Fruit fly (Drosophila melanogaster) whole organism, embryonic: ENCODE data around the gene Cp190.

ENCODE experiments used
- Bgb ChIP-seq: fragments of 200-800 bp; sonication (Bioruptor generic); IDR thresholded peaks from 2 replicates; pipeline ENCODE4 v1.3.6; 2022; ENCODE audit warnings: missing biosample characterization, missing genetic modification characterization; ENCODE audit not compliant: partially characterized antibody
- CG10147 ChIP-seq: fragments of 200-800 bp; sonication (Bioruptor generic); optimal IDR thresholded peaks from 2 replicates; lab custom pipeline; 2019; ENCODE audit warnings: missing biosample characterization, mild to moderate bottlenecking, missing genetic modification characterization, moderate library complexity
- CG10565 ChIP-seq: fragments of 200-800 bp; sonication (Bioruptor generic); optimal IDR thresholded peaks from 3 replicates; lab custom pipeline; 2016; ENCODE audit warnings: missing biosample characterization, mild to moderate bottlenecking, missing genetic modification characterization
- CG10654 ChIP-seq: fragments of 200-800 bp; sonication (Bioruptor generic); optimal IDR thresholded peaks from 2 replicates; lab custom pipeline; 2016; ENCODE audit warnings: missing biosample characterization, missing genetic modification characterization
- CG11247 ChIP-seq: fragments of 200-800 bp; sonication (Bioruptor generic); IDR thresholded peaks from 2 replicates; pipeline ENCODE4 v1.3.6; 2022; ENCODE audit warnings: missing biosample characterization, missing genetic modification characterization
- CG14710 ChIP-seq: fragments of 200-800 bp; sonication (Bioruptor generic); optimal IDR thresholded peaks from 3 replicates; lab custom pipeline; 2019; ENCODE audit warnings: missing biosample characterization, mild to moderate bottlenecking, missing genetic modification characterization, moderate library complexity
- CG15073 ChIP-seq: fragments of 200-800 bp; sonication (Bioruptor generic); optimal IDR thresholded peaks from 2 replicates; lab custom pipeline; 2016; ENCODE audit warnings: missing biosample characterization, missing genetic modification characterization
- CG17361 ChIP-seq: fragments of 200-800 bp; sonication (Bioruptor generic); IDR thresholded peaks from 3 replicates; pipeline ENCODE4 v1.3.6; 2022; ENCODE audit warnings: missing biosample characterization, missing genetic modification characterization
- CG32767 ChIP-seq: fragments of 200-800 bp; sonication (Bioruptor generic); IDR thresholded peaks from 2 replicates; pipeline ENCODE4 v1.3.6; 2022; ENCODE audit warnings: missing biosample characterization, missing genetic modification characterization
- CG33213 ChIP-seq: fragments of 200-800 bp; sonication (Bioruptor generic); optimal IDR thresholded peaks from 3 replicates; lab custom pipeline; 2016; ENCODE audit warnings: missing biosample characterization, missing genetic modification characterization
- CG4360 ChIP-seq: fragments of 200-800 bp; sonication (Bioruptor generic); IDR thresholded peaks from 2 replicates; pipeline ENCODE4 v1.3.6; 2022; ENCODE audit warnings: missing biosample characterization, missing genetic modification characterization
- CG43689 ChIP-seq: fragments of 200-800 bp; sonication (Bioruptor generic); IDR thresholded peaks from 2 replicates; pipeline ENCODE4 v1.3.6; 2022; ENCODE audit warnings: missing biosample characterization, missing genetic modification characterization
- CG6175 ChIP-seq: fragments of 200-800 bp; sonication (Bioruptor generic); IDR thresholded peaks from 3 replicates; pipeline ENCODE4 v1.3.6; 2022; ENCODE audit warnings: missing biosample characterization, missing genetic modification characterization
- CG6254 ChIP-seq: fragments of 200-800 bp; sonication (Bioruptor generic); optimal IDR thresholded peaks from 3 replicates; lab custom pipeline; 2017; ENCODE audit warnings: mild to moderate bottlenecking, missing biosample characterization, missing genetic modification reagents, missing genetic modification characterization
- CG6272 ChIP-seq: fragments of 200-800 bp; sonication (Bioruptor generic); IDR thresholded peaks from 2 replicates; pipeline ENCODE4 v1.3.6; 2022; ENCODE audit warnings: missing biosample characterization, missing genetic modification characterization
- CG6689 ChIP-seq: fragments of 200-800 bp; sonication (Bioruptor generic); IDR thresholded peaks from 2 replicates; pipeline ENCODE4 v1.3.6; 2022; ENCODE audit warnings: missing biosample characterization, missing genetic modification characterization
- CG6791 ChIP-seq: fragments of 200-800 bp; sonication (Bioruptor generic); IDR thresholded peaks from 3 replicates; pipeline ENCODE4 v1.3.6; 2022; ENCODE audit warnings: missing biosample characterization, missing genetic modification characterization; ENCODE audit not compliant: partially characterized antibody
- CG8359 ChIP-seq: fragments of 200-800 bp; sonication (Bioruptor generic); optimal IDR thresholded peaks from 2 replicates; lab custom pipeline; 2017; ENCODE audit warnings: missing biosample characterization, mild to moderate bottlenecking, missing genetic modification characterization, borderline replicate concordance
- Chrac-16 ChIP-seq: fragments of 200-800 bp; sonication (Bioruptor generic); optimal IDR thresholded peaks from 3 replicates; lab custom pipeline; 2016; ENCODE audit warnings: missing biosample characterization, missing genetic modification characterization
- D19A ChIP-seq: fragments of 200-800 bp; optimal IDR thresholded peaks from 3 replicates; lab custom pipeline; 2019; ENCODE audit warnings: missing biosample characterization, mild to moderate bottlenecking, missing genetic modification characterization, moderate library complexity
- Deaf1 ChIP-seq: fragments of 200-800 bp; optimal IDR thresholded peaks from 3 replicates; lab custom pipeline; 2019; ENCODE audit warnings: missing biosample characterization, mild to moderate bottlenecking, missing genetic modification characterization, moderate library complexity
- Dfd ChIP-seq, 2 experiments: fragments of >200 bp; optimal IDR thresholded peaks; 2 replicates each; lab custom pipeline; 2017; ENCODE audit warnings: missing biosample characterization in 2 of 2, missing genetic modification characterization in 2 of 2
- Dip3 ChIP-seq: fragments of 200-800 bp; sonication (Bioruptor generic); optimal IDR thresholded peaks from 3 replicates; lab custom pipeline; 2016; ENCODE audit warnings: missing biosample characterization, missing genetic modification characterization
- Elba2 ChIP-seq: fragments of 200-800 bp; sonication (Bioruptor generic); optimal IDR thresholded peaks from 3 replicates; lab custom pipeline; 2016; ENCODE audit warnings: missing biosample characterization, missing genetic modification characterization
- Fer1 ChIP-seq: fragments of 200-800 bp; sonication (Bioruptor generic); optimal IDR thresholded peaks from 2 replicates; lab custom pipeline; 2017; ENCODE audit warnings: missing biosample characterization, mild to moderate bottlenecking, missing genetic modification characterization
- Fer3 ChIP-seq: fragments of 200-800 bp; sonication (Bioruptor generic); optimal IDR thresholded peaks from 2 replicates; lab custom pipeline; 2018; ENCODE audit warnings: missing biosample characterization, mild to moderate bottlenecking, missing genetic modification characterization, moderate library complexity
- H2.0 ChIP-seq: fragments of 200-800 bp; sonication (Bioruptor generic); IDR thresholded peaks from 2 replicates; pipeline ENCODE4 v1.3.6; 2022; ENCODE audit warnings: missing biosample characterization, missing genetic modification characterization
- HmgD ChIP-seq: fragments of 200-800 bp; sonication (Bioruptor generic); optimal IDR thresholded peaks from 3 replicates; lab custom pipeline; 2016; ENCODE audit warnings: missing biosample characterization, missing genetic modification characterization
- Hmr ChIP-seq: fragments of 200-800 bp; sonication (Bioruptor generic); optimal IDR thresholded peaks from 3 replicates; lab custom pipeline; 2017; ENCODE audit warnings: mild to moderate bottlenecking, missing biosample characterization, missing genetic modification reagents, missing genetic modification characterization
- Hr51 ChIP-seq, 2 experiments: fragments of 200-800 bp; sonication (Bioruptor generic); optimal IDR thresholded peaks; 2 replicates in 1 of 2; 3 replicates in 1 of 2; lab custom pipeline; 2016 to 2018; ENCODE audit warnings: missing biosample characterization in 2 of 2, missing genetic modification characterization in 2 of 2, mild to moderate bottlenecking in 1 of 2, moderate library complexity in 1 of 2
- NC2β ChIP-seq: fragments of 200-800 bp; sonication (Bioruptor generic); optimal IDR thresholded peaks from 2 replicates; lab custom pipeline; 2016; ENCODE audit warnings: missing biosample characterization, missing genetic modification characterization
- Oaz ChIP-seq: fragments of 200-800 bp; sonication (Bioruptor generic); IDR thresholded peaks from 2 replicates; pipeline ENCODE4 v1.3.6; 2022; ENCODE audit warnings: missing biosample characterization, missing genetic modification characterization
- Optix ChIP-seq: fragments of 200-800 bp; sonication (Bioruptor generic); IDR thresholded peaks from 3 replicates; pipeline ENCODE4 v1.3.6; 2022; ENCODE audit warnings: missing biosample characterization, missing genetic modification characterization
- Sox102F ChIP-seq: fragments of 200-800 bp; sonication (Bioruptor generic); optimal IDR thresholded peaks from 2 replicates; lab custom pipeline; 2018; ENCODE audit warnings: missing biosample characterization, mild to moderate bottlenecking, missing genetic modification characterization, moderate library complexity
- aop ChIP-seq: fragments of 200-800 bp; sonication (Bioruptor generic); IDR thresholded peaks from 2 replicates; pipeline ENCODE4 v1.3.6; 2022; ENCODE audit warnings: missing biosample characterization, missing genetic modification characterization
- dati ChIP-seq: fragments of 200-800 bp; sonication (Bioruptor generic); IDR thresholded peaks from 2 replicates; pipeline ENCODE4 v1.3.6; 2022; ENCODE audit warnings: missing biosample characterization, missing genetic modification characterization
- ewg ChIP-seq: fragments of 200-800 bp; sonication (Bioruptor generic); optimal IDR thresholded peaks from 3 replicates; lab custom pipeline; 2017; ENCODE audit warnings: mild to moderate bottlenecking, missing biosample characterization, missing genetic modification reagents, missing genetic modification characterization
- fu2 ChIP-seq: fragments of 200-800 bp; sonication (Bioruptor generic); optimal IDR thresholded peaks from 2 replicates; lab custom pipeline; 2016; ENCODE audit warnings: missing biosample characterization, missing genetic modification characterization
- gcm2 ChIP-seq: fragments of 200-800 bp; sonication (Bioruptor generic); optimal IDR thresholded peaks from 2 replicates; lab custom pipeline; 2016; ENCODE audit warnings: missing biosample characterization, missing genetic modification characterization
- ham ChIP-seq: fragments of 200-800 bp; sonication (Bioruptor generic); IDR thresholded peaks from 2 replicates; pipeline ENCODE4 v1.3.6; 2022; ENCODE audit warnings: missing biosample characterization, missing genetic modification characterization
- hkb ChIP-seq, 2 experiments: fragments of 200-800 bp in 1 of 2; fragments of >200 bp in 1 of 2; sonication (Bioruptor generic) in 1 of 2; IDR thresholded peaks in 1 of 2; optimal IDR thresholded peaks in 1 of 2; 2 replicates each; pipeline versions ENCODE4 v1.3.6 to Lab custom; 2017 to 2022; ENCODE audit warnings: missing biosample characterization in 1 of 2, missing genetic modification characterization in 1 of 2
- lab ChIP-seq: fragments of 200-800 bp; sonication (Bioruptor generic); optimal IDR thresholded peaks from 3 replicates; lab custom pipeline; 2017; ENCODE audit warnings: missing biosample characterization, missing genetic modification characterization, mild to moderate bottlenecking, moderate library complexity, missing genetic modification reagents
- lmd ChIP-seq: fragments of 200-800 bp; sonication (Bioruptor generic); IDR thresholded peaks from 2 replicates; pipeline ENCODE4 v1.3.6; 2022; ENCODE audit warnings: missing biosample characterization, missing genetic modification characterization
- onecut ChIP-seq: fragments of 200-800 bp; sonication (Bioruptor generic); IDR thresholded peaks from 2 replicates; pipeline ENCODE4 v1.3.6; 2022; ENCODE audit warnings: missing biosample characterization, missing genetic modification characterization
- repo ChIP-seq: fragments of 200-800 bp; sonication (Bioruptor generic); optimal IDR thresholded peaks from 2 replicates; lab custom pipeline; 2016; ENCODE audit warnings: missing biosample characterization, missing genetic modification characterization
- sna ChIP-seq: fragments of 200-800 bp; sonication (Bioruptor generic); IDR thresholded peaks from 2 replicates; pipeline ENCODE4 v1.3.6; 2022; ENCODE audit warnings: missing biosample characterization, missing genetic modification characterization; ENCODE audit not compliant: partially characterized antibody
- trem ChIP-seq: fragments of 200-800 bp; optimal IDR thresholded peaks from 3 replicates; lab custom pipeline; 2019; ENCODE audit warnings: missing biosample characterization, mild to moderate bottlenecking, missing genetic modification characterization, moderate library complexity
- vnd ChIP-seq: fragments of 200-800 bp; sonication (Bioruptor generic); IDR thresholded peaks from 3 replicates; pipeline ENCODE4 v1.3.6; 2022; ENCODE audit warnings: missing biosample characterization, missing genetic modification characterization; ENCODE audit not compliant: partially characterized antibody
- zfh2 ChIP-seq: fragments of 200-800 bp; sonication (Bioruptor generic); optimal IDR thresholded peaks from 2 replicates; lab custom pipeline; 2016; ENCODE audit warnings: missing biosample characterization, missing genetic modification characterization

Gene Cp190

DNA sequence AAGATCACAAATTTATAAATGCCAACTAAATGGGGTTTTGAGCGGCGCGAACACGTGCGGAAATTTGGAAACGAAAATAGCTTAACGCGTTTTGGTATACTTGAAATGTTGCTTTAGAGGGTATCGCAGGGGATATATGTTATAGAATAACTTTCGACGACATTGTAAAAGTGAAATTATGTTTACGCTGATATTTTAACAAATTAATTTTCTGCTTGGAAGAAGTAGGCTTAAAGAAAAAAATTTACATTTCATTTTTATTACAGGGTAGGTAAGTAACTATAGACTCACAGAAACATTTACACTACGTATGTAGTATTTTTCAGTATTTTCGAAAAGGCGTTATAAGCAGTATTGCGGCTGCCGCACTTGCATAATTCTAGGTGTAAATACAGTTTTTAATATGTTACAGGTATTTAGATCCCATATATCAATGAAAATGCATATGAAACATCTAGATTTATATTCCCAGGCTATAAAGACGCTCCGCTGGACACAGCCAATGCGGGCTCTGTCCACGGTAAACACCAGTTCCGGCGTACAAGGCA lies 45.6 kb downstream of the Cp190 start, which contains the start of the genes Art3 and mRpS10 (continued):
- TF ChIP-seq CG17361 (GFP tag; lab: Robert Waterston, UW) (peak; percentile 100), CG15073 (GFP tag; lab: Kevin White, UChicago) (peak; percentile 96), fu2 (GFP tag; lab: Kevin White, UChicago) (peak; percentile 100), CG10565 (GFP tag; lab: Kevin White, UChicago) (peak; percentile 99), Hr51 (GFP tag; optimal IDR thresholded peaks at IDR 0.05; lab: Kevin White, UChicago) (peak; percentile 100), CG4360 (peak; percentile 96), CG10147 (GFP tag; lab: Kevin White, UChicago) (peak; percentile 100), aop (peak; percentile 98), CG6175 (GFP tag; lab: Robert Waterston, UW) (peak; percentile 100), CG43689 (GFP tag; lab: Robert Waterston, UW) (peak; percentile 99), NC2β (peak; percentile 100), CG6791 (no peak), CG10654 (GFP tag; lab: Kevin White, UChicago) (peak; percentile 100), Elba2 (GFP tag; lab: Kevin White, UChicago) (peak; percentile 100), Oaz (GFP tag; lab: Robert Waterston, UW) (peak; percentile 100), repo (GFP tag; lab: Kevin White, UChicago) (peak; percentile 100), ham (peak; percentile 100), CG11247 (GFP tag; lab: Robert Waterston, UW) (peak; percentile 100), Dfd (GFP tag; optimal IDR thresholded peaks at IDR 0.05; lab: Kevin White, UChicago) (peak in 1 of 2 experiments; percentile 98), ewg (GFP tag; lab: Kevin White, UChicago) (peak; percentile 100), Dip3 (GFP tag; lab: Kevin White, UChicago) (peak; percentile 100), Hmr (GFP tag; lab: Kevin White, UChicago) (peak; percentile 100), HmgD (GFP tag; lab: Kevin White, UChicago) (peak; percentile 99), CG6254 (GFP tag; lab: Kevin White, UChicago) (peak; percentile 98), CG8359 (GFP tag; lab: Kevin White, UChicago) (peak; percentile 97), Deaf1 (peak; percentile 94), lab (GFP tag; lab: Kevin White, UChicago) (peak; percentile 100), lmd (GFP tag; lab: Robert Waterston, UW) (peak; percentile 100), sna (GFP tag; lab: Robert Waterston, UW) (peak; percentile 37; the same call in 1 of the 2 replicates), CG33213 (peak; percentile 100), zfh2 (GFP tag; lab: Kevin White, UChicago) (peak; percentile 100), hkb (optimal IDR thresholded peaks at IDR 0.05; lab: Kevin White, UChicago) (peak; percentile 45), hkb (GFP tag; IDR thresholded peaks at IDR 0.05; lab: Robert Waterston, UW) (peak; percentile 100), Chrac-16 (GFP tag; lab: Kevin White, UChicago) (peak; percentile 100), D19A (tag; lab: Kevin White, UChicago) (peak; percentile 99), Fer1 (GFP tag; lab: Kevin White, UChicago) (peak; percentile 100), CG6272 (peak; percentile 100), onecut (peak; percentile 99), H2.0 (GFP tag; lab: Robert Waterston, UW) (peak; percentile 100), vnd (GFP tag; lab: Robert Waterston, UW) (no peak), CG32767 (GFP tag; lab: Robert Waterston, UW) (peak; percentile 100), CG6689 (GFP tag; lab: Robert Waterston, UW) (peak; percentile 100), CG14710 (peak; percentile 99), Bgb (GFP tag; lab: Robert Waterston, UW) (no peak), Fer3 (tag; lab: Kevin White, UChicago) (peak; percentile 100), gcm2 (GFP tag; lab: Kevin White, UChicago) (peak; percentile 99), trem (tag; lab: Kevin White, UChicago) (peak; percentile 98), Sox102F (GFP tag; lab: Kevin White, UChicago) (peak; percentile 100), dati (GFP tag; lab: Robert Waterston, UW) (peak; percentile 100), Optix (GFP tag; lab: Robert Waterston, UW) (peak; percentile 88; the same call in 2 of the 3 replicates)
